Fruit fly (Drosophila melanogaster) whole organism, embryonic: ENCODE measurements around the gene Cap-D2.

Source experiments
- Blimp-1 ChIP-seq: fragments of 200-800 bp; sonication (Bioruptor generic); optimal IDR thresholded peaks from 3 replicates; lab custom pipeline; 2018; ENCODE audit warnings: missing biosample characterization, missing genetic modification characterization, mild to moderate bottlenecking, moderate library complexity, missing genetic modification reagents
- BtbVII ChIP-seq: fragments of 200-800 bp; sonication (Bioruptor generic); optimal IDR thresholded peaks from 3 replicates; lab custom pipeline; 2017; ENCODE audit warnings: missing biosample characterization, mild to moderate bottlenecking, missing genetic modification characterization
- CG10267 ChIP-seq: fragments of 200-800 bp; sonication (Bioruptor generic); optimal IDR thresholded peaks from 2 replicates; lab custom pipeline; 2018; ENCODE audit warnings: missing biosample characterization, mild to moderate bottlenecking, missing genetic modification characterization, moderate library complexity
- CG10274 ChIP-seq: fragments of 200-800 bp; sonication (Bioruptor generic); optimal IDR thresholded peaks from 3 replicates; lab custom pipeline; 2017; ENCODE audit warnings: missing biosample characterization, mild to moderate bottlenecking, missing genetic modification characterization
- CG11247 ChIP-seq: fragments of 200-800 bp; sonication (Bioruptor generic); IDR thresholded peaks from 2 replicates; pipeline ENCODE4 v1.3.6; 2022; ENCODE audit warnings: missing biosample characterization, missing genetic modification characterization
- CG12219 ChIP-seq: fragments of 200-800 bp; sonication (Bioruptor generic); optimal IDR thresholded peaks from 3 replicates; lab custom pipeline; 2018; ENCODE audit warnings: missing biosample characterization, mild to moderate bottlenecking, missing genetic modification characterization
- CG14710 ChIP-seq: fragments of 200-800 bp; sonication (Bioruptor generic); optimal IDR thresholded peaks from 3 replicates; lab custom pipeline; 2019; ENCODE audit warnings: missing biosample characterization, mild to moderate bottlenecking, missing genetic modification characterization, moderate library complexity
- CG15601 ChIP-seq: fragments of 200-800 bp; sonication (Bioruptor generic); optimal IDR thresholded peaks from 3 replicates; lab custom pipeline; 2019; ENCODE audit warnings: missing biosample characterization, mild to moderate bottlenecking, missing genetic modification characterization, moderate library complexity
- CG17186 ChIP-seq: fragments of 200-800 bp; sonication (Bioruptor generic); optimal IDR thresholded peaks from 3 replicates; lab custom pipeline; 2017; ENCODE audit warnings: missing biosample characterization, missing genetic modification reagents, missing genetic modification characterization
- CG17361 ChIP-seq: fragments of 200-800 bp; sonication (Bioruptor generic); IDR thresholded peaks from 3 replicates; pipeline ENCODE4 v1.3.6; 2022; ENCODE audit warnings: missing biosample characterization, missing genetic modification characterization
- CG18619 ChIP-seq: fragments of 200-800 bp; sonication (Bioruptor generic); optimal IDR thresholded peaks from 3 replicates; lab custom pipeline; 2017; ENCODE audit warnings: missing biosample characterization, mild to moderate bottlenecking, missing genetic modification characterization
- CG2120 ChIP-seq: fragments of 200-800 bp; sonication (Bioruptor generic); optimal IDR thresholded peaks from 3 replicates; lab custom pipeline; 2016; ENCODE audit warnings: missing biosample characterization, missing genetic modification characterization
- CG31388 ChIP-seq: fragments of 200-800 bp; sonication (Bioruptor generic); optimal IDR thresholded peaks from 2 replicates; lab custom pipeline; 2016; ENCODE audit warnings: missing biosample characterization, missing genetic modification characterization
- CG32532 ChIP-seq: fragments of 200-800 bp; sonication (Bioruptor generic); IDR thresholded peaks from 2 replicates; pipeline ENCODE4 v1.3.6; 2022; ENCODE audit warnings: missing biosample characterization, missing genetic modification characterization
- CG6272 ChIP-seq: fragments of 200-800 bp; sonication (Bioruptor generic); IDR thresholded peaks from 2 replicates; pipeline ENCODE4 v1.3.6; 2022; ENCODE audit warnings: missing biosample characterization, missing genetic modification characterization
- CG6813 ChIP-seq: fragments of 200-800 bp; sonication (Bioruptor generic); optimal IDR thresholded peaks from 2 replicates; lab custom pipeline; 2017; ENCODE audit warnings: missing biosample characterization, missing genetic modification characterization, mild to moderate bottlenecking, moderate library complexity, missing genetic modification reagents
- CG7556 ChIP-seq: fragments of 200-800 bp; sonication (Bioruptor generic); optimal IDR thresholded peaks from 2 replicates; lab custom pipeline; 2017; ENCODE audit warnings: missing biosample characterization, mild to moderate bottlenecking, missing genetic modification characterization
- CG7786 ChIP-seq: fragments of 200-800 bp; sonication (Bioruptor generic); optimal IDR thresholded peaks from 2 replicates; lab custom pipeline; 2016; ENCODE audit warnings: missing biosample characterization, missing genetic modification characterization
- CG8478 ChIP-seq: fragments of >200 bp; optimal IDR thresholded peaks from 2 replicates; lab custom pipeline; 2018
- CG9215 ChIP-seq: fragments of 200-800 bp; sonication (Bioruptor generic); IDR thresholded peaks from 2 replicates; pipeline ENCODE4 v1.3.6; 2022; ENCODE audit warnings: missing biosample characterization, missing genetic modification characterization
- CG9609 ChIP-seq: fragments of 200-800 bp; sonication (Bioruptor generic); optimal IDR thresholded peaks from 3 replicates; lab custom pipeline; 2016; ENCODE audit warnings: missing biosample characterization, missing genetic modification characterization
- CrebB ChIP-seq: fragments of 200-800 bp; sonication (Bioruptor generic); optimal IDR thresholded peaks from 3 replicates; lab custom pipeline; 2018; ENCODE audit warnings: missing biosample characterization, mild to moderate bottlenecking, missing genetic modification characterization
- Dp ChIP-seq: fragments of 200-800 bp; sonication (Bioruptor generic); optimal IDR thresholded peaks from 2 replicates; lab custom pipeline; 2018; ENCODE audit warnings: missing biosample characterization, mild to moderate bottlenecking, missing genetic modification characterization, moderate library complexity
- Fer1 ChIP-seq: fragments of 200-800 bp; sonication (Bioruptor generic); optimal IDR thresholded peaks from 2 replicates; lab custom pipeline; 2017; ENCODE audit warnings: missing biosample characterization, mild to moderate bottlenecking, missing genetic modification characterization
- Fer2 ChIP-seq: fragments of 200-800 bp; sonication (Bioruptor generic); optimal IDR thresholded peaks from 2 replicates; lab custom pipeline; 2018; ENCODE audit warnings: missing biosample characterization, mild to moderate bottlenecking, missing genetic modification characterization, moderate library complexity
- HLH3B ChIP-seq: fragments of 200-800 bp; sonication (Bioruptor generic); IDR thresholded peaks from 2 replicates; pipeline ENCODE4 v1.3.6; 2022; ENCODE audit warnings: missing biosample characterization, missing genetic modification characterization
- Hmr ChIP-seq: fragments of 200-800 bp; sonication (Bioruptor generic); optimal IDR thresholded peaks from 3 replicates; lab custom pipeline; 2017; ENCODE audit warnings: mild to moderate bottlenecking, missing biosample characterization, missing genetic modification reagents, missing genetic modification characterization
- Hr39 ChIP-seq: fragments of >200 bp; optimal IDR thresholded peaks from 2 replicates; lab custom pipeline; 2017
- Sox102F ChIP-seq: fragments of 200-800 bp; sonication (Bioruptor generic); optimal IDR thresholded peaks from 2 replicates; lab custom pipeline; 2018; ENCODE audit warnings: missing biosample characterization, mild to moderate bottlenecking, missing genetic modification characterization, moderate library complexity
- Ssrp ChIP-seq: fragments of 200-800 bp; sonication (Bioruptor generic); optimal IDR thresholded peaks from 2 replicates; lab custom pipeline; 2018; ENCODE audit warnings: missing biosample characterization, mild to moderate bottlenecking, missing genetic modification characterization, moderate library complexity
- TFAM ChIP-seq: fragments of 200-800 bp; sonication (Bioruptor generic); optimal IDR thresholded peaks from 2 replicates; lab custom pipeline; 2017; ENCODE audit warnings: missing biosample characterization, missing genetic modification characterization, inconsistent platforms
- Vsx1 ChIP-seq: fragments of 200-800 bp; sonication (Bioruptor generic); optimal IDR thresholded peaks from 2 replicates; lab custom pipeline; 2017; ENCODE audit warnings: missing biosample characterization, mild to moderate bottlenecking, missing genetic modification characterization, missing genetic modification reagents
- ap ChIP-seq: fragments of 200-800 bp; sonication (Bioruptor generic); IDR thresholded peaks from 2 replicates; pipeline ENCODE4 v1.3.6; 2022; ENCODE audit warnings: missing biosample characterization, missing genetic modification characterization
- bcd ChIP-seq: fragments of 200-800 bp; sonication (Bioruptor generic); optimal IDR thresholded peaks from 2 replicates; lab custom pipeline; 2017; ENCODE audit warnings: missing biosample characterization, mild to moderate bottlenecking, missing genetic modification characterization
- caup ChIP-seq: fragments of 200-800 bp; sonication (Bioruptor generic); optimal IDR thresholded peaks from 3 replicates; lab custom pipeline; 2017; ENCODE audit warnings: missing biosample characterization, mild to moderate bottlenecking, missing genetic modification characterization, moderate library complexity; ENCODE audit not compliant: severe bottlenecking
- da ChIP-seq: fragments of 200-800 bp; sonication (Bioruptor generic); optimal IDR thresholded peaks from 2 replicates; lab custom pipeline; 2016; ENCODE audit warnings: missing biosample characterization, missing genetic modification characterization
- eve ChIP-seq, 2 experiments: fragments of >200 bp; optimal IDR thresholded peaks; 2 replicates each; lab custom pipeline; 2017; ENCODE audit warnings: missing biosample characterization in 2 of 2, missing genetic modification characterization in 2 of 2
- her ChIP-seq: fragments of 200-800 bp; sonication (Bioruptor generic); optimal IDR thresholded peaks from 2 replicates; lab custom pipeline; 2016; ENCODE audit warnings: missing biosample characterization, missing genetic modification characterization
- ind ChIP-seq: fragments of 200-800 bp; sonication (Bioruptor generic); optimal IDR thresholded peaks from 3 replicates; lab custom pipeline; 2016; ENCODE audit warnings: missing biosample characterization, missing genetic modification characterization
- insv ChIP-seq, 2 experiments: fragments of 200-800 bp; sonication (Bioruptor generic); optimal IDR thresholded peaks; 3 replicates each; lab custom pipeline; 2016 to 2018; ENCODE audit warnings: missing biosample characterization in 2 of 2, missing genetic modification characterization in 2 of 2
- luna ChIP-seq: fragments of 200-800 bp; sonication (Bioruptor generic); optimal IDR thresholded peaks from 2 replicates; lab custom pipeline; 2016; ENCODE audit warnings: missing biosample characterization, missing genetic modification characterization
- peb ChIP-seq: fragments of 200-800 bp; sonication (Bioruptor generic); IDR thresholded peaks from 2 replicates; pipeline ENCODE4 v1.3.6; 2022; ENCODE audit warnings: missing biosample characterization, missing genetic modification characterization
- pfk ChIP-seq: fragments of 200-800 bp; sonication (Bioruptor generic); optimal IDR thresholded peaks from 2 replicates; lab custom pipeline; 2018; ENCODE audit warnings: missing biosample characterization, mild to moderate bottlenecking, missing genetic modification characterization, moderate library complexity
- pho ChIP-seq: fragments of 200-800 bp; sonication (Bioruptor generic); optimal IDR thresholded peaks from 2 replicates; lab custom pipeline; 2016; ENCODE audit warnings: missing biosample characterization, missing genetic modification characterization
- run ChIP-seq: fragments of 200-800 bp; sonication (Bioruptor generic); optimal IDR thresholded peaks from 3 replicates; lab custom pipeline; 2018; ENCODE audit warnings: missing biosample characterization, mild to moderate bottlenecking, missing genetic modification characterization
- scrt ChIP-seq: fragments of 200-800 bp; sonication (Bioruptor generic); optimal IDR thresholded peaks from 2 replicates; lab custom pipeline; 2018; ENCODE audit warnings: missing biosample characterization, mild to moderate bottlenecking, missing genetic modification characterization, moderate library complexity
- sd ChIP-seq: fragments of 200-800 bp; sonication (Bioruptor generic); optimal IDR thresholded peaks from 3 replicates; lab custom pipeline; 2018; ENCODE audit warnings: missing biosample characterization, mild to moderate bottlenecking, missing genetic modification characterization, moderate library complexity
- sim ChIP-seq: fragments of 200-800 bp; sonication (Bioruptor generic); IDR thresholded peaks from 2 replicates; pipeline ENCODE4 v1.3.6; 2022; ENCODE audit warnings: missing biosample characterization, missing genetic modification characterization
- so ChIP-seq: fragments of 200-800 bp; sonication (Bioruptor generic); IDR thresholded peaks from 3 replicates; pipeline ENCODE4 v1.3.6; 2022; ENCODE audit warnings: missing biosample characterization, missing genetic modification characterization
- stc ChIP-seq: fragments of 200-800 bp; sonication (Bioruptor generic); IDR thresholded peaks from 2 replicates; pipeline ENCODE4 v1.3.6; 2022; ENCODE audit warnings: missing biosample characterization, missing genetic modification characterization
- tio ChIP-seq: fragments of 200-800 bp; sonication (Bioruptor generic); optimal IDR thresholded peaks from 2 replicates; lab custom pipeline; 2017; ENCODE audit warnings: missing biosample characterization, missing genetic modification characterization, inconsistent platforms
- wdn ChIP-seq: fragments of 200-800 bp; sonication (Bioruptor generic); IDR thresholded peaks from 2 replicates; pipeline ENCODE4 v1.3.6; 2022; ENCODE audit warnings: missing biosample characterization, missing genetic modification characterization
- zf30C ChIP-seq: fragments of 200-800 bp; sonication (Bioruptor generic); optimal IDR thresholded peaks from 3 replicates; lab custom pipeline; 2018; ENCODE audit warnings: missing biosample characterization, mild to moderate bottlenecking, missing genetic modification characterization

Cap-D2 gene

dm6 chr3R:29690539-29690852, 15.0 kb downstream of the Cap-D2 start (continued):
- TF ChIP-seq ap (no peak), CG6272 (GFP tag; lab: Robert Waterston, UW) (no peak), CG31388 (GFP tag; lab: Kevin White, UChicago) (no peak), CG14710 (tag; lab: Kevin White, UChicago) (peak; percentile 47), CG17186 (no peak), CrebB (tag; lab: Kevin White, UChicago) (no peak), Blimp-1 (peak; percentile 67), her (GFP tag; lab: Kevin White, UChicago) (no peak), Sox102F (GFP tag; lab: Kevin White, UChicago) (peak; percentile 69), pfk (GFP tag; lab: Kevin White, UChicago) (no peak), tio (GFP tag; lab: Kevin White, UChicago) (no peak), ind (GFP tag; lab: Kevin White, UChicago) (peak; percentile 19), pho (no peak), insv (GFP tag; optimal IDR thresholded peaks at IDR 0.05; lab: Kevin White, UChicago) (no peak), CG10267 (tag; lab: Kevin White, UChicago) (peak; percentile 30), peb (GFP tag; lab: Robert Waterston, UW) (no peak), BtbVII (GFP tag; lab: Kevin White, UChicago) (no peak), CG12219 (GFP tag; lab: Kevin White, UChicago) (peak; percentile 35), da (GFP tag; lab: Kevin White, UChicago) (no peak), CG9609 (GFP tag; lab: Kevin White, UChicago) (no peak), HLH3B (no peak), sim (GFP tag; lab: Robert Waterston, UW) (0 out of 2 replicates have a peak, but pooled peaks have one; percentile 44), CG2120 (GFP tag; lab: Kevin White, UChicago) (peak; percentile 0), so (GFP tag; lab: Robert Waterston, UW) (no peak), CG7786 (GFP tag; lab: Kevin White, UChicago) (peak; percentile 20), Hmr (GFP tag; lab: Kevin White, UChicago) (peak; percentile 24), Dp (GFP tag; lab: Kevin White, UChicago) (no peak), CG8478 (lab: Kevin White, UChicago) (no peak), CG10274 (no peak), CG11247 (GFP tag; lab: Robert Waterston, UW) (no peak), TFAM (GFP tag; lab: Kevin White, UChicago) (no peak), Vsx1 (GFP tag; lab: Kevin White, UChicago) (no peak), zf30C (peak; percentile 53), Ssrp (tag; lab: Kevin White, UChicago) (peak; percentile 53), CG15601 (tag; lab: Kevin White, UChicago) (peak; percentile 8), run (no peak), CG32532 (GFP tag; lab: Robert Waterston, UW) (no peak), scrt (GFP tag; lab: Kevin White, UChicago) (no peak), wdn (GFP tag; lab: Robert Waterston, UW) (no peak), caup (GFP tag; lab: Kevin White, UChicago) (no peak), Hr39 (lab: Kevin White, UChicago) (no peak), CG6813 (GFP tag; lab: Kevin White, UChicago) (peak; percentile 25), Fer2 (tag; lab: Kevin White, UChicago) (no peak), Fer1 (no peak), eve (GFP tag; optimal IDR thresholded peaks at IDR 0.05; lab: Kevin White, UChicago) (no peak), CG17361 (GFP tag; lab: Robert Waterston, UW) (0 out of 3 replicates have a peak, but pooled peaks have one; percentile 25), stc (GFP tag; lab: Robert Waterston, UW) (no peak), luna (GFP tag; lab: Kevin White, UChicago) (no peak), bcd (GFP tag; lab: Kevin White, UChicago) (no peak), CG7556 (GFP tag; lab: Kevin White, UChicago) (peak; percentile 46), sd (tag; lab: Kevin White, UChicago) (no peak), CG18619 (GFP tag; lab: Kevin White, UChicago) (no peak), CG9215 (no peak)
